Fruit fly (Drosophila melanogaster) whole organism, embryonic: ENCODE measurements around the gene mask.

Source experiments
- Ada2b ChIP-seq: fragments of 200-800 bp; sonication (Bioruptor generic); IDR thresholded peaks from 2 replicates; pipeline ENCODE4 v1.3.6; 2022; ENCODE audit warnings: missing biosample characterization, missing genetic modification characterization
- CG10543 ChIP-seq: fragments of 200-800 bp; sonication (Bioruptor generic); optimal IDR thresholded peaks from 3 replicates; lab custom pipeline; 2017; ENCODE audit warnings: missing biosample characterization, mild to moderate bottlenecking, missing genetic modification characterization, moderate library complexity
- CG11093 ChIP-seq: fragments of 200-800 bp; sonication (Bioruptor generic); IDR thresholded peaks from 3 replicates; pipeline ENCODE4 v1.3.6; 2022; ENCODE audit warnings: missing biosample characterization, missing genetic modification characterization
- CG11504 ChIP-seq: fragments of 200-800 bp; sonication (Bioruptor generic); optimal IDR thresholded peaks from 3 replicates; lab custom pipeline; 2019; ENCODE audit warnings: missing biosample characterization, mild to moderate bottlenecking, missing genetic modification characterization, moderate library complexity
- CG13123 ChIP-seq: fragments of 200-800 bp; sonication (Bioruptor generic); optimal IDR thresholded peaks from 2 replicates; lab custom pipeline; 2016; ENCODE audit warnings: missing biosample characterization, missing genetic modification characterization
- CG14441 ChIP-seq: fragments of 200-800 bp; sonication (Bioruptor generic); IDR thresholded peaks from 2 replicates; pipeline ENCODE4 v1.3.6; 2022; ENCODE audit warnings: missing biosample characterization, missing genetic modification characterization
- CG1529 ChIP-seq: fragments of 200-800 bp; sonication (Bioruptor generic); optimal IDR thresholded peaks from 3 replicates; lab custom pipeline; 2018; ENCODE audit warnings: missing biosample characterization, missing genetic modification characterization
- CG15479 ChIP-seq: fragments of 200-800 bp; sonication (Bioruptor generic); optimal IDR thresholded peaks from 3 replicates; lab custom pipeline; 2019; ENCODE audit warnings: missing biosample characterization, mild to moderate bottlenecking, missing genetic modification characterization, moderate library complexity
- CG16863 ChIP-seq: fragments of 200-800 bp; sonication (Bioruptor generic); optimal IDR thresholded peaks from 3 replicates; lab custom pipeline; 2016; ENCODE audit warnings: missing biosample characterization, missing genetic modification characterization
- CG2712 ChIP-seq: fragments of 200-800 bp; optimal IDR thresholded peaks from 3 replicates; lab custom pipeline; 2019; ENCODE audit warnings: missing biosample characterization, mild to moderate bottlenecking, missing genetic modification characterization, moderate library complexity
- CG33213 ChIP-seq: fragments of 200-800 bp; sonication (Bioruptor generic); optimal IDR thresholded peaks from 3 replicates; lab custom pipeline; 2016; ENCODE audit warnings: missing biosample characterization, missing genetic modification characterization
- CG3847 ChIP-seq: fragments of 200-800 bp; sonication (Bioruptor generic); IDR thresholded peaks from 2 replicates; pipeline ENCODE4 v1.3.6; 2022; ENCODE audit warnings: missing biosample characterization, missing genetic modification characterization
- CG6854 ChIP-seq: fragments of 200-800 bp; sonication (Bioruptor generic); optimal IDR thresholded peaks from 3 replicates; lab custom pipeline; 2017; ENCODE audit warnings: missing biosample characterization, mild to moderate bottlenecking, missing genetic modification characterization
- CG7928 ChIP-seq: fragments of 200-800 bp; sonication (Bioruptor generic); optimal IDR thresholded peaks from 2 replicates; lab custom pipeline; 2017; ENCODE audit warnings: missing biosample characterization, mild to moderate bottlenecking, missing genetic modification characterization
- CG8924 ChIP-seq: fragments of 200-800 bp; optimal IDR thresholded peaks from 3 replicates; lab custom pipeline; 2019; ENCODE audit warnings: missing biosample characterization, mild to moderate bottlenecking, missing genetic modification characterization, moderate library complexity
- CG8944 ChIP-seq: fragments of 200-800 bp; sonication (Bioruptor generic); optimal IDR thresholded peaks from 3 replicates; lab custom pipeline; 2016; ENCODE audit warnings: missing biosample characterization, missing genetic modification characterization
- CrebB ChIP-seq: fragments of 200-800 bp; sonication (Bioruptor generic); optimal IDR thresholded peaks from 3 replicates; lab custom pipeline; 2018; ENCODE audit warnings: missing biosample characterization, mild to moderate bottlenecking, missing genetic modification characterization
- Fer3 ChIP-seq: fragments of 200-800 bp; sonication (Bioruptor generic); optimal IDR thresholded peaks from 2 replicates; lab custom pipeline; 2018; ENCODE audit warnings: missing biosample characterization, mild to moderate bottlenecking, missing genetic modification characterization, moderate library complexity
- HLH3B ChIP-seq: fragments of 200-800 bp; sonication (Bioruptor generic); IDR thresholded peaks from 2 replicates; pipeline ENCODE4 v1.3.6; 2022; ENCODE audit warnings: missing biosample characterization, missing genetic modification characterization
- Hmx ChIP-seq: fragments of 200-800 bp; sonication (Bioruptor generic); optimal IDR thresholded peaks from 2 replicates; lab custom pipeline; 2016; ENCODE audit warnings: missing biosample characterization, missing genetic modification characterization
- Hr3 ChIP-seq: fragments of 200-800 bp; sonication (Bioruptor generic); optimal IDR thresholded peaks from 3 replicates; lab custom pipeline; 2016; ENCODE audit warnings: missing biosample characterization, missing genetic modification characterization
- Lim3 ChIP-seq: fragments of 200-800 bp; sonication (Bioruptor generic); IDR thresholded peaks from 2 replicates; pipeline ENCODE4 v1.3.6; 2022; ENCODE audit warnings: missing biosample characterization, missing genetic modification characterization
- Med ChIP-seq: fragments of 200-800 bp; sonication (Bioruptor generic); peaks from one replicate; lab custom pipeline; 2016; ENCODE audit warnings: missing biosample characterization, missing genetic modification characterization, mild to moderate bottlenecking, inconsistent platforms, moderate library complexity
- Opbp ChIP-seq: fragments of 200-800 bp; sonication (Bioruptor generic); IDR thresholded peaks from 3 replicates; pipeline ENCODE4 v1.3.6; 2022; ENCODE audit warnings: missing biosample characterization, missing genetic modification characterization; ENCODE audit not compliant: partially characterized antibody
- Optix ChIP-seq: fragments of 200-800 bp; sonication (Bioruptor generic); IDR thresholded peaks from 3 replicates; pipeline ENCODE4 v1.3.6; 2022; ENCODE audit warnings: missing biosample characterization, missing genetic modification characterization
- Ravus ChIP-seq: fragments of 200-800 bp; sonication (Bioruptor generic); IDR thresholded peaks from 2 replicates; pipeline ENCODE4 v1.3.6; 2022; ENCODE audit warnings: missing biosample characterization, missing genetic modification characterization
- Rfx ChIP-seq: fragments of 200-800 bp; sonication (Bioruptor generic); IDR thresholded peaks from 2 replicates; pipeline ENCODE4 v1.3.6; 2022; ENCODE audit warnings: missing biosample characterization, missing genetic modification characterization
- Rx ChIP-seq: fragments of 200-800 bp; sonication (Bioruptor generic); IDR thresholded peaks from 2 replicates; pipeline ENCODE4 v1.3.6; 2022; ENCODE audit warnings: missing biosample characterization, missing genetic modification characterization
- Sin3A ChIP-seq: fragments of >200 bp; optimal IDR thresholded peaks from 2 replicates; lab custom pipeline; 2018
- TFAM ChIP-seq: fragments of 200-800 bp; sonication (Bioruptor generic); optimal IDR thresholded peaks from 2 replicates; lab custom pipeline; 2017; ENCODE audit warnings: missing biosample characterization, missing genetic modification characterization, inconsistent platforms
- Taf1 ChIP-seq: fragments of 200-800 bp; sonication (Bioruptor generic); IDR thresholded peaks from 2 replicates; pipeline ENCODE4 v1.3.6; 2022; ENCODE audit warnings: missing biosample characterization, missing genetic modification characterization
- ab ChIP-seq: fragments of 200-800 bp; sonication (Bioruptor generic); optimal IDR thresholded peaks from 2 replicates; lab custom pipeline; 2016; ENCODE audit warnings: missing biosample characterization, missing genetic modification characterization
- az2 ChIP-seq: fragments of 200-800 bp; sonication (Bioruptor generic); optimal IDR thresholded peaks from 3 replicates; lab custom pipeline; 2016; ENCODE audit warnings: missing biosample characterization, missing genetic modification characterization
- bowl ChIP-seq: fragments of 200-800 bp; sonication (Bioruptor generic); IDR thresholded peaks from 2 replicates; pipeline ENCODE4 v1.3.6; 2022; ENCODE audit warnings: missing biosample characterization, missing genetic modification characterization
- chinmo ChIP-seq: fragments of 200-800 bp; sonication (Bioruptor generic); IDR thresholded peaks from 4 replicates; pipeline ENCODE4 v1.3.6; 2022; ENCODE audit warnings: missing biosample characterization, missing genetic modification characterization; ENCODE audit not compliant: partially characterized antibody
- chm ChIP-seq: fragments of 200-800 bp; sonication (Bioruptor generic); IDR thresholded peaks from 2 replicates; pipeline ENCODE4 v1.3.6; 2022; ENCODE audit warnings: missing biosample characterization, missing genetic modification characterization
- ci ChIP-seq: fragments of 200-800 bp; sonication (Bioruptor generic); IDR thresholded peaks from 3 replicates; pipeline ENCODE4 v1.3.6; 2022; ENCODE audit warnings: missing biosample characterization, missing genetic modification characterization
- crp ChIP-seq, 2 experiments: fragments of 200-800 bp; sonication (Bioruptor generic); optimal IDR thresholded peaks; 2 replicates in 1 of 2; 3 replicates in 1 of 2; lab custom pipeline; 2017; ENCODE audit warnings: missing biosample characterization in 2 of 2, missing genetic modification characterization in 2 of 2, mild to moderate bottlenecking in 1 of 2, moderate library complexity in 1 of 2
- esg ChIP-seq: fragments of 200-800 bp; sonication (Bioruptor generic); conservative IDR thresholded peaks from 2 replicates; pipeline ENCODE4 v1.3.6; 2022; ENCODE audit warnings: missing biosample characterization, missing genetic modification characterization
- fd3F ChIP-seq: fragments of 200-800 bp; sonication (Bioruptor generic); optimal IDR thresholded peaks from 2 replicates; lab custom pipeline; 2018; ENCODE audit warnings: missing biosample characterization, mild to moderate bottlenecking, missing genetic modification characterization, moderate library complexity
- jigr1 ChIP-seq: fragments of 200-800 bp; sonication (Bioruptor generic); IDR thresholded peaks from 3 replicates; pipeline ENCODE4 v1.3.6; 2022; ENCODE audit warnings: missing biosample characterization, missing genetic modification characterization
- mirr ChIP-seq: fragments of 200-800 bp; sonication (Bioruptor generic); optimal IDR thresholded peaks from 3 replicates; lab custom pipeline; 2018; ENCODE audit warnings: missing biosample characterization, mild to moderate bottlenecking, missing genetic modification characterization
- nerfin-1 ChIP-seq: fragments of 200-800 bp; sonication (Bioruptor generic); optimal IDR thresholded peaks from 3 replicates; lab custom pipeline; 2019; ENCODE audit warnings: missing biosample characterization, mild to moderate bottlenecking, missing genetic modification characterization, moderate library complexity
- nom ChIP-seq: fragments of 200-800 bp; sonication (Bioruptor generic); optimal IDR thresholded peaks from 2 replicates; lab custom pipeline; 2017; ENCODE audit warnings: missing biosample characterization, missing genetic modification characterization, mild to moderate bottlenecking, moderate library complexity, missing genetic modification reagents
- psq ChIP-seq: fragments of 200-800 bp; sonication (Bioruptor generic); optimal IDR thresholded peaks from 2 replicates; lab custom pipeline; 2017; ENCODE audit warnings: missing biosample characterization, missing genetic modification characterization
- ro ChIP-seq: fragments of 200-800 bp; sonication (Bioruptor generic); IDR thresholded peaks from 2 replicates; pipeline ENCODE4 v1.3.6; 2022; ENCODE audit warnings: missing biosample characterization, missing genetic modification characterization
- sc ChIP-seq, 3 experiments: fragments of >200 bp in 2 of 3; fragments of 200-800 bp in 1 of 3; sonication (Bioruptor generic) in 1 of 3; optimal IDR thresholded peaks; 2 replicates in 2 of 3; 3 replicates in 1 of 3; lab custom pipeline; 2017; ENCODE audit warnings: mild to moderate bottlenecking in 1 of 3, missing biosample characterization in 1 of 3, missing genetic modification characterization in 1 of 3, missing genetic modification reagents in 1 of 3
- sd ChIP-seq: fragments of 200-800 bp; sonication (Bioruptor generic); optimal IDR thresholded peaks from 3 replicates; lab custom pipeline; 2018; ENCODE audit warnings: missing biosample characterization, mild to moderate bottlenecking, missing genetic modification characterization, moderate library complexity
- sisA ChIP-seq: fragments of 200-800 bp; sonication (Bioruptor generic); IDR thresholded peaks from 2 replicates; pipeline ENCODE4 v1.3.6; 2022; ENCODE audit warnings: missing biosample characterization, missing genetic modification characterization
- twi ChIP-seq: fragments of 200-800 bp; optimal IDR thresholded peaks from 2 replicates; lab custom pipeline; 2019; ENCODE audit warnings: missing biosample characterization, mild to moderate bottlenecking, missing genetic modification characterization, moderate library complexity
- zen2 ChIP-seq: fragments of 200-800 bp; sonication (Bioruptor generic); IDR thresholded peaks from 3 replicates; pipeline ENCODE4 v1.3.6; 2022; ENCODE audit warnings: missing biosample characterization, missing genetic modification characterization; ENCODE audit not compliant: partially characterized antibody

mask gene

dm6 chr3R:24231206-24231502, 792 bp downstream of the mask start (continued):
- TF ChIP-seq az2 = no peak
- TF ChIP-seq Rfx (GFP tag; lab: Robert Waterston, UW) = peak; percentile 15; the same call in 1 of the 2 replicates
- TF ChIP-seq CG13123 = no peak
- TF ChIP-seq HLH3B (GFP tag; lab: Robert Waterston, UW) = 0 out of 2 replicates have a peak, but pooled peaks have one; percentile 17
- TF ChIP-seq chm (GFP tag; lab: Robert Waterston, UW) = peak; percentile 41; the same call in 1 of the 2 replicates
- no peak for TF ChIP-seq Taf1 (GFP tag; lab: Robert Waterston, UW)
- no peak for TF ChIP-seq sisA (GFP tag; lab: Robert Waterston, UW)
- TF ChIP-seq Sin3A = no peak
- TF ChIP-seq nerfin-1 = peak; percentile 92
- TF ChIP-seq CrebB (tag; lab: Kevin White, UChicago) = peak; percentile 25
- peak; percentile 59 for TF ChIP-seq Med (GFP tag; lab: Kevin White, UChicago)
- 0 out of 2 replicates have a peak, but pooled peaks have one; percentile 36 for TF ChIP-seq CG3847
- no peak for TF ChIP-seq TFAM (GFP tag; lab: Kevin White, UChicago)
- TF ChIP-seq zen2 = 0 out of 3 replicates have a peak, but pooled peaks have one; percentile 9
- peak; percentile 10 for TF ChIP-seq CG15479
- TF ChIP-seq jigr1 = no peak
- TF ChIP-seq bowl (GFP tag; lab: Robert Waterston, UW) = no peak
- peak; percentile 57; the same call in 2 of the 3 replicates for TF ChIP-seq Opbp
- TF ChIP-seq nom (GFP tag; lab: Kevin White, UChicago) = no peak
- TF ChIP-seq sd (tag; lab: Kevin White, UChicago) = peak; percentile 99
- no peak for TF ChIP-seq CG6854 (GFP tag; lab: Kevin White, UChicago)
- TF ChIP-seq ab (GFP tag; lab: Kevin White, UChicago) = no peak
- TF ChIP-seq mirr (GFP tag; lab: Kevin White, UChicago) = peak; percentile 37
- TF ChIP-seq fd3F = no peak
- TF ChIP-seq CG10543 = peak; percentile 1
- TF ChIP-seq CG2712 (tag; lab: Kevin White, UChicago) = no peak
- no peak for TF ChIP-seq Optix (GFP tag; lab: Robert Waterston, UW)
- no peak for TF ChIP-seq esg (GFP tag; lab: Robert Waterston, UW)
- TF ChIP-seq Rx = no peak
- TF ChIP-seq CG8924 = no peak
- peak; percentile 67; the same call in 2 of the 4 replicates for TF ChIP-seq chinmo (GFP tag; lab: Robert Waterston, UW)
- no peak for TF ChIP-seq ro (GFP tag; lab: Robert Waterston, UW)
- no peak for TF ChIP-seq CG1529 (GFP tag; lab: Kevin White, UChicago)
- no peak for TF ChIP-seq CG7928
- no peak for TF ChIP-seq CG16863 (GFP tag; lab: Kevin White, UChicago)
- TF ChIP-seq CG11093 = no peak
- no peak for TF ChIP-seq Lim3 (GFP tag; lab: Robert Waterston, UW)
- no peak for TF ChIP-seq CG11504 (tag; lab: Kevin White, UChicago)
- TF ChIP-seq crp (GFP tag; optimal IDR thresholded peaks at IDR 0.05; lab: Kevin White, UChicago) = peak in 1 of 2 experiments; percentile 6
- no peak for TF ChIP-seq twi (tag; lab: Kevin White, UChicago)
- TF ChIP-seq psq = peak; percentile 94
- no peak for TF ChIP-seq CG8944 (GFP tag; lab: Kevin White, UChicago)
- no peak for TF ChIP-seq Fer3
- TF ChIP-seq Hmx = no peak
- 0 out of 3 replicates have a peak, but pooled peaks have one; percentile 8 for TF ChIP-seq ci (GFP tag; lab: Robert Waterston, UW)
- TF ChIP-seq Ada2b (GFP tag; lab: Robert Waterston, UW) = 0 out of 2 replicates have a peak, but pooled peaks have one; percentile 6
- no peak for TF ChIP-seq CG33213 (GFP tag; lab: Kevin White, UChicago)
- no peak for TF ChIP-seq sc (optimal IDR thresholded peaks at IDR 0.05; lab: Kevin White, UChicago)
- TF ChIP-seq sc (GFP tag; optimal IDR thresholded peaks at IDR 0.05; lab: Kevin White, UChicago) = no peak
- no peak for TF ChIP-seq Hr3
- TF ChIP-seq CG14441 = no peak
- TF ChIP-seq Ravus (GFP tag; lab: Robert Waterston, UW) = no peak
